Worm (Caenorhabditis elegans) whole organism, young adult: ENCODE results near the gene ehbp-1.

ENCODE experiments used
- B0019.2 ChIP-seq: fragments of 200-800 bp; sonication (Bioruptor generic); conservative IDR thresholded peaks from 2 replicates; pipeline ENCODE4 v1.3.6; 2022; ENCODE audit warnings: missing genetic modification reagents, missing genetic modification characterization, missing compliant biosample characterization
- B0261.1 ChIP-seq: sonication (generic microtip); optimal IDR thresholded peaks from 2 replicates; lab custom pipeline; 2016; ENCODE audit warnings: mild to moderate bottlenecking, missing genetic modification characterization, moderate library complexity, missing compliant biosample characterization
- C17E4.6 ChIP-seq: fragments of 200-800 bp; sonication (Bioruptor generic); IDR thresholded peaks from 2 replicates; pipeline ENCODE4 v1.3.6; 2022; ENCODE audit warnings: missing genetic modification reagents, missing genetic modification characterization, missing compliant biosample characterization
- F39B2.1 ChIP-seq: fragments of 200-800 bp; sonication (Bioruptor generic); IDR thresholded peaks from 2 replicates; pipeline ENCODE4 v1.3.6; 2022; ENCODE audit warnings: missing genetic modification reagents, missing genetic modification characterization, missing compliant biosample characterization
- F49E8.2 ChIP-seq: sonication (generic microtip); optimal IDR thresholded peaks from 3 replicates; lab custom pipeline; 2017; ENCODE audit warnings: missing genetic modification characterization, mild to moderate bottlenecking, missing compliant biosample characterization, antibody characterized with exemption, moderate library complexity; ENCODE audit not compliant: insufficient read depth
- F52B5.7 ChIP-seq: sonication (generic microtip); optimal IDR thresholded peaks from 2 replicates; lab custom pipeline; 2016; ENCODE audit warnings: mild to moderate bottlenecking, missing genetic modification characterization, missing compliant biosample characterization
- K11D2.4 ChIP-seq: fragments of 200-800 bp; sonication (Bioruptor generic); IDR thresholded peaks from 2 replicates; pipeline ENCODE4 v1.3.6; 2022; ENCODE audit warnings: missing genetic modification reagents, missing genetic modification characterization, missing compliant biosample characterization
- K12H6.12 ChIP-seq: fragments of 200-800 bp; sonication (Bioruptor generic); optimal IDR thresholded peaks from 2 replicates; lab custom pipeline; 2018; ENCODE audit warnings: mild to moderate bottlenecking, missing genetic modification characterization, missing compliant biosample characterization
- Y56A3A.18 ChIP-seq: fragments of 200-800 bp; sonication (Bioruptor generic); IDR thresholded peaks from 2 replicates; pipeline ENCODE4 v1.3.6; 2022; ENCODE audit warnings: missing genetic modification reagents, missing genetic modification characterization, missing compliant biosample characterization
- Y79H2A.3 ChIP-seq: fragments of 200-800 bp; sonication (Bioruptor generic); conservative IDR thresholded peaks from 2 replicates; pipeline ENCODE4 v1.3.6; 2022; ENCODE audit warnings: missing genetic modification reagents, missing genetic modification characterization, missing compliant biosample characterization
- atf-7 ChIP-seq: sonication (generic microtip); optimal IDR thresholded peaks from 2 replicates; lab custom pipeline; 2017; ENCODE audit warnings: mild to moderate bottlenecking, missing genetic modification characterization, missing compliant biosample characterization
- athp-1 ChIP-seq: sonication (generic microtip); optimal IDR thresholded peaks from 2 replicates; lab custom pipeline; 2017; ENCODE audit warnings: mild to moderate bottlenecking, missing genetic modification characterization, missing compliant biosample characterization
- attf-3 ChIP-seq: fragments of 200-800 bp; sonication (Bioruptor generic); conservative IDR thresholded peaks from 2 replicates; pipeline ENCODE4 v1.3.6; 2022; ENCODE audit warnings: missing genetic modification reagents, missing genetic modification characterization, missing compliant biosample characterization
- cebp-1 ChIP-seq, 2 experiments: fragments of 200-800 bp in 1 of 2; sonication (Bioruptor generic) in 1 of 2; sonication (generic microtip) in 1 of 2; IDR thresholded peaks in 1 of 2; optimal IDR thresholded peaks in 1 of 2; 2 replicates each; pipeline versions ENCODE4 v1.3.6 to Lab custom; 2017 to 2022; ENCODE audit warnings: missing compliant biosample characterization in 2 of 2, missing genetic modification characterization in 2 of 2, mild to moderate bottlenecking in 1 of 2, missing genetic modification reagents in 1 of 2, moderate library complexity in 1 of 2
- dpff-1 ChIP-seq: sonication (generic microtip); optimal IDR thresholded peaks from 2 replicates; lab custom pipeline; 2017; ENCODE audit warnings: mild to moderate bottlenecking, missing genetic modification characterization, missing compliant biosample characterization
- hmg-1.2 ChIP-seq: fragments of 200-800 bp; sonication (Bioruptor generic); IDR thresholded peaks from 2 replicates; pipeline ENCODE4 v1.3.6; 2022; ENCODE audit warnings: missing genetic modification reagents, missing genetic modification characterization, missing compliant biosample characterization
- hsf-1 ChIP-seq: fragments of 200-800 bp; sonication (Bioruptor generic); IDR thresholded peaks from 2 replicates; pipeline ENCODE4 v1.3.6; 2022; ENCODE audit warnings: missing genetic modification reagents, missing genetic modification characterization, missing compliant biosample characterization
- lin-26 ChIP-seq: fragments of 200-800 bp; sonication (Bioruptor generic); IDR thresholded peaks from 2 replicates; pipeline ENCODE4 v1.3.6; 2022; ENCODE audit warnings: missing genetic modification reagents, missing genetic modification characterization, missing compliant biosample characterization
- lin-35 ChIP-seq, 3 experiments: fragments of 150-350 bp in 2 of 3; sonication (generic microtip) in 1 of 3; optimal IDR thresholded peaks; 2 replicates each; lab custom pipeline; 2014 to 2018; ENCODE audit warnings: missing biosample characterization in 3 of 3, missing genetic modification characterization in 3 of 3, missing genetic modification reagents in 3 of 3
- lin-40 ChIP-seq: sonication (generic microtip); optimal IDR thresholded peaks from 2 replicates; lab custom pipeline; 2016; ENCODE audit warnings: missing genetic modification characterization, mild to moderate bottlenecking, missing compliant biosample characterization, missing genotype, missing genetic modification reagents
- lsy-27 ChIP-seq: sonication (generic microtip); optimal IDR thresholded peaks from 2 replicates; lab custom pipeline; 2017; ENCODE audit warnings: missing genetic modification characterization, mild to moderate bottlenecking, missing compliant biosample characterization, antibody characterized with exemption, missing genotype, borderline replicate concordance; ENCODE audit not compliant: insufficient read depth
- madf-10 ChIP-seq: sonication (generic microtip); optimal IDR thresholded peaks from 2 replicates; lab custom pipeline; 2016; ENCODE audit warnings: mild to moderate bottlenecking, missing genetic modification characterization, missing compliant biosample characterization
- madf-3 ChIP-seq: fragments of 200-800 bp; sonication (Bioruptor generic); IDR thresholded peaks from 2 replicates; pipeline ENCODE4 v1.3.6; 2022; ENCODE audit warnings: missing genetic modification reagents, missing genetic modification characterization, missing compliant biosample characterization
- mcd-1 ChIP-seq: fragments of 200-800 bp; sonication (Bioruptor generic); IDR thresholded peaks from 2 replicates; pipeline ENCODE4 v1.3.6; 2022; ENCODE audit warnings: missing genetic modification reagents, missing genetic modification characterization, missing compliant biosample characterization
- mel-28 ChIP-seq: sonication (generic microtip); optimal IDR thresholded peaks from 2 replicates; lab custom pipeline; 2016; ENCODE audit warnings: borderline replicate concordance, mild to moderate bottlenecking, missing genetic modification characterization, missing compliant biosample characterization
- nfyb-1 ChIP-seq: fragments of 200-800 bp; sonication (Bioruptor generic); IDR thresholded peaks from 2 replicates; pipeline ENCODE4 v1.3.6; 2022; ENCODE audit warnings: missing genetic modification reagents, missing genetic modification characterization, missing compliant biosample characterization
- nhr-80 ChIP-seq: sonication (generic microtip); optimal IDR thresholded peaks from 2 replicates; lab custom pipeline; 2016; ENCODE audit warnings: missing genetic modification characterization, missing compliant biosample characterization
- pbrm-1 ChIP-seq: fragments of 200-800 bp; sonication (Bioruptor generic); IDR thresholded peaks from 2 replicates; pipeline ENCODE4 v1.3.6; 2022; ENCODE audit warnings: missing genetic modification reagents, missing genetic modification characterization, missing compliant biosample characterization
- rcor-1 ChIP-seq: fragments of 200-800 bp; sonication (Bioruptor generic); IDR thresholded peaks from 2 replicates; pipeline ENCODE4 v1.3.6; 2022; ENCODE audit warnings: missing genetic modification reagents, missing genetic modification characterization, missing compliant biosample characterization
- tbp1 ChIP-seq: fragments of 200-800 bp; sonication (Bioruptor generic); optimal IDR thresholded peaks from 2 replicates; lab custom pipeline; 2018; ENCODE audit warnings: mild to moderate bottlenecking, missing genetic modification characterization, missing compliant biosample characterization
- zfh-2 ChIP-seq: fragments of 200-800 bp; sonication (Bioruptor generic); conservative IDR thresholded peaks from 2 replicates; pipeline ENCODE4 v1.3.6; 2022; ENCODE audit warnings: missing genetic modification reagents, missing genetic modification characterization, missing compliant biosample characterization
- ztf-6 ChIP-seq: fragments of 200-800 bp; sonication (Bioruptor generic); IDR thresholded peaks from 2 replicates; pipeline ENCODE4 v1.3.6; 2022; ENCODE audit warnings: missing genetic modification reagents, missing genetic modification characterization, missing compliant biosample characterization

ehbp-1 gene

ce11 chrV:9556668-9557067 lies 6.2 kb downstream of the ehbp-1 start:
- TF ChIP-seq B0019.2 (GFP tag; lab: Robert Waterston, UW) (no peak), F52B5.7 (tag; lab: Kevin White, UChicago) (no peak), rcor-1 (GFP tag; lab: Robert Waterston, UW) (no peak), F39B2.1 (GFP tag; lab: Robert Waterston, UW) (no peak), athp-1 (no peak), nhr-80 (tag; lab: Kevin White, UChicago) (no peak), K12H6.12 (tag; lab: Kevin White, UChicago) (no peak), B0261.1 (no peak), cebp-1 (GFP tag; IDR thresholded peaks at IDR 0.05; lab: Robert Waterston, UW) (no peak), cebp-1 (tag; optimal IDR thresholded peaks at IDR 0.05; lab: Kevin White, UChicago) (no peak), C17E4.6 (no peak)
- TF ChIP-seq, all 124 proteins: peak for 0

- 0 out of 2 replicates have a peak, but pooled peaks have one; percentile 13 for TF ChIP-seq pbrm-1
- 0 out of 2 replicates have a peak, but pooled peaks have one; percentile 19 for TF ChIP-seq K11D2.4 (GFP tag; lab: Robert Waterston, UW)
- TF ChIP-seq nfyb-1 (GFP tag; lab: Robert Waterston, UW) = 0 out of 2 replicates have a peak, but pooled peaks have one; percentile 15
- peak; percentile 91 for TF ChIP-seq zfh-2 (GFP tag; lab: Robert Waterston, UW)
- TF ChIP-seq K12H6.12 (tag; lab: Kevin White, UChicago) = peak; percentile 71
- TF ChIP-seq dpff-1 (tag; lab: Kevin White, UChicago) = no peak
- TF ChIP-seq hmg-1.2 (GFP tag; lab: Robert Waterston, UW) = 0 out of 2 replicates have a peak, but pooled peaks have one; percentile 9
- TF ChIP-seq lsy-27 (tag; lab: Kevin White, UChicago) = no peak
- TF ChIP-seq lin-35 (GFP tag; optimal IDR thresholded peaks at IDR 0.05; lab: Kevin White, UChicago) = peak in 1 of 3 experiments; percentile 16
- peak; percentile 30; the same call in 1 of the 2 replicates for TF ChIP-seq mcd-1 (GFP tag; lab: Robert Waterston, UW)
- TF ChIP-seq lin-40 (tag; lab: Kevin White, UChicago) = peak; percentile 39
- TF ChIP-seq mel-28 (tag; lab: Kevin White, UChicago) = no peak
Measured at ce11 chrV:9561624-9562179, 11.3 kb downstream of the ehbp-1 start, which contains the start of gene rgef-1. Gene rgef-1, minus strand, starts transcription at chrV:9561674.

ce11 chrV:9563585-9563984 lies 13.1 kb downstream of the ehbp-1 start:
- TF ChIP-seq madf-10 (no peak), atf-7 (peak; percentile 7)

ce11 chrV:9568707-9569106 lies 18.3 kb downstream of the ehbp-1 start, which contains the start of gene F25B3.4:
Gene F25B3.4, minus strand, starts transcription at chrV:9568807.
- TF ChIP-seq madf-3 (GFP tag; lab: Robert Waterston, UW) (no peak), B0019.2 (GFP tag; lab: Robert Waterston, UW) (no peak), lin-35 (GFP tag; optimal IDR thresholded peaks at IDR 0.05; lab: Kevin White, UChicago) (no peak), tbp1 (GFP tag; lab: Kevin White, UChicago) (no peak), lin-26 (no peak), Y79H2A.3 (no peak)

- no peak for TF ChIP-seq F49E8.2 (tag; lab: Kevin White, UChicago)
- TF ChIP-seq hsf-1 (GFP tag; lab: Robert Waterston, UW) = no peak
- no peak for TF ChIP-seq attf-3
- TF ChIP-seq atf-7 = no peak
- no peak for TF ChIP-seq ztf-6
- no peak for TF ChIP-seq Y56A3A.18 (GFP tag; lab: Robert Waterston, UW)
- TF ChIP-seq nhr-80 (tag; lab: Kevin White, UChicago) = peak; percentile 3
Measured at ce11 chrV:9570197-9570596, 19.8 kb downstream of the ehbp-1 start, which contains the start of gene F25B3.5. Gene F25B3.5, minus strand, starts transcription at chrV:9570297.
